Fruit fly (Drosophila melanogaster) whole organism, pupa: Measurements from ENCODE around the gene CG42728.

Source experiments
- CG10348 ChIP-seq: fragments of 200-800 bp; sonication (Bioruptor generic); IDR thresholded peaks from 2 replicates; pipeline ENCODE4 v1.3.6; 2022; ENCODE audit warnings: missing biosample characterization, missing genetic modification characterization
- CG12605 ChIP-seq: fragments of 200-800 bp; sonication (Bioruptor generic); IDR thresholded peaks from 2 replicates; pipeline ENCODE4 v1.3.6; 2022; ENCODE audit warnings: missing biosample characterization, missing genetic modification characterization
- CG13204 ChIP-seq: fragments of 200-800 bp; sonication (Bioruptor generic); optimal IDR thresholded peaks from 2 replicates; lab custom pipeline; 2018; ENCODE audit warnings: missing biosample characterization, mild to moderate bottlenecking, missing genetic modification characterization, moderate library complexity
- CG14655 ChIP-seq: fragments of 200-800 bp; sonication (Bioruptor generic); optimal IDR thresholded peaks from 3 replicates; lab custom pipeline; 2017; ENCODE audit warnings: mild to moderate bottlenecking, missing biosample characterization, missing genetic modification reagents, missing genetic modification characterization
- CG15710 ChIP-seq: fragments of 200-800 bp; sonication (Bioruptor generic); optimal IDR thresholded peaks from 2 replicates; lab custom pipeline; 2018; ENCODE audit warnings: missing biosample characterization, mild to moderate bottlenecking, missing genetic modification characterization, moderate library complexity
- CG17806 ChIP-seq: fragments of 200-800 bp; sonication (Bioruptor generic); optimal IDR thresholded peaks from 2 replicates; lab custom pipeline; 2018; ENCODE audit warnings: missing biosample characterization, mild to moderate bottlenecking, missing genetic modification characterization, moderate library complexity
- CG32121 ChIP-seq: fragments of 200-800 bp; sonication (Bioruptor generic); IDR thresholded peaks from 2 replicates; pipeline ENCODE4 v1.3.6; 2022; ENCODE audit warnings: missing biosample characterization, missing genetic modification characterization
- CG34367 ChIP-seq: fragments of 200-800 bp; sonication (Bioruptor generic); optimal IDR thresholded peaks from 2 replicates; lab custom pipeline; 2018; ENCODE audit warnings: missing biosample characterization, mild to moderate bottlenecking, missing genetic modification characterization
- CG4496 ChIP-seq: fragments of 200-800 bp; sonication (Bioruptor generic); IDR thresholded peaks from 3 replicates; pipeline ENCODE4 v1.3.6; 2022; ENCODE audit warnings: missing biosample characterization, missing genetic modification characterization
- CG8159 ChIP-seq: fragments of 200-800 bp; sonication (Bioruptor generic); optimal IDR thresholded peaks from 3 replicates; lab custom pipeline; 2018; ENCODE audit warnings: missing biosample characterization, mild to moderate bottlenecking, missing genetic modification characterization, moderate library complexity
- CG8301 ChIP-seq: fragments of 200-800 bp; sonication (Bioruptor generic); optimal IDR thresholded peaks from 2 replicates; lab custom pipeline; 2018; ENCODE audit warnings: missing biosample characterization, mild to moderate bottlenecking, missing genetic modification characterization
- CG9948 ChIP-seq: fragments of 200-800 bp; sonication (Bioruptor generic); optimal IDR thresholded peaks from 2 replicates; lab custom pipeline; 2018; ENCODE audit warnings: missing biosample characterization, mild to moderate bottlenecking, missing genetic modification characterization, moderate library complexity
- D1 ChIP-seq: fragments of 200-800 bp; sonication (Bioruptor generic); optimal IDR thresholded peaks from 2 replicates; lab custom pipeline; 2018; ENCODE audit warnings: missing biosample characterization, mild to moderate bottlenecking, missing genetic modification characterization, moderate library complexity
- EcR ChIP-seq: fragments of 200-800 bp; sonication (Bioruptor generic); optimal IDR thresholded peaks from 3 replicates; lab custom pipeline; 2019; ENCODE audit warnings: missing biosample characterization, missing genetic modification characterization, mild to moderate bottlenecking, moderate library complexity, missing genetic modification reagents
- Ets98B ChIP-seq: fragments of 200-800 bp; sonication (Bioruptor generic); IDR thresholded peaks from 2 replicates; pipeline ENCODE4 v1.3.6; 2022; ENCODE audit warnings: missing biosample characterization, missing genetic modification characterization
- Pif1A ChIP-seq: fragments of 200-800 bp; sonication (Bioruptor generic); optimal IDR thresholded peaks from 3 replicates; lab custom pipeline; 2016; ENCODE audit warnings: missing biosample characterization, missing genetic modification characterization
- Pif1B ChIP-seq: fragments of 200-800 bp; sonication (Bioruptor generic); optimal IDR thresholded peaks from 3 replicates; lab custom pipeline; 2016; ENCODE audit warnings: missing biosample characterization, missing genetic modification characterization
- Snoo ChIP-seq: fragments of 200-800 bp; sonication (Bioruptor generic); optimal IDR thresholded peaks from 3 replicates; lab custom pipeline; 2017; ENCODE audit warnings: missing biosample characterization, mild to moderate bottlenecking, missing genetic modification characterization, inconsistent platforms
- fd96Ca ChIP-seq: fragments of 200-800 bp; sonication (Bioruptor generic); IDR thresholded peaks from 3 replicates; pipeline ENCODE4 v1.3.6; 2022; ENCODE audit warnings: missing biosample characterization, missing genetic modification characterization
- gl ChIP-seq: fragments of 200-800 bp; sonication (Bioruptor generic); optimal IDR thresholded peaks from 2 replicates; lab custom pipeline; 2018; ENCODE audit warnings: missing biosample characterization, mild to moderate bottlenecking, missing genetic modification characterization
- rn ChIP-seq: fragments of 200-800 bp; sonication (Bioruptor generic); IDR thresholded peaks from 2 replicates; pipeline ENCODE4 v1.3.6; 2022; ENCODE audit warnings: missing biosample characterization, missing genetic modification characterization

The CG42728 gene

DNA sequence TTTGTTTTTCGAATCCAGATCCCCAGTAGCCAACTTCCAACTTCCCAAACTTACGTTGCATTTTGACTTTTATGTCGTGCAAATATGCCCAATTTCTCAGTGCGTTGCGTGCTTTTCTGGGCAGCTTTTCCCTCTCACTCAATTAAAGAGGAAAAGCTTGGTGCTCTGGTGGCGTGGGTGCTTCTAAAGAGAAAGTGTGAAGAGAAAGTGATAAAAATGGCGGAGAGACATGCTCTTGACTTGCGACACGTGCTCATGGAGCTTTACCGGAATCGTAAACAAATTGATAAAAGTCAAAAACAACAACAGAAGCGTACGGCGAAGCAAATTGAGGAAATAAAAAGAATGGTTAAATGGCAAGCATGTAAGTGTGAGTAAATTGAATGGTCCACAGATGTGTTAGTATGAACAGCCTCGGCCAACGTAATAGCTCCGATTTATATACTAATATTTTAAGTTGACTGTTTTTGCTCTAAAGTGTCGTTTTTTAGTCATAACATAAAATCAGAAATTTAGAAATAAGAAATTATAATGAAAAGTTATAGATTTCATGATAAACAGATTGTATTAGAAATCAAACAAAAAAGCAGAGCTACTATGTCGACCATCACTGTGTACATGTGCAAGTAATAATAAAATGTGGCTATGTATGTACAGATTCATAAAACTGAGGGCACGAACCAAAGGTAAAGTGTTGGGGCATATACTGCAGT lies 34.0 kb downstream of the CG42728 start:
- TF ChIP-seq CG8301 (tag; lab: Kevin White, UChicago) (no peak), CG15710 (no peak), CG13204 (GFP tag; lab: Kevin White, UChicago) (no peak), rn (GFP tag; lab: Robert Waterston, UW) (no peak), CG32121 (GFP tag; lab: Robert Waterston, UW) (no peak), Pif1A (GFP tag; lab: Kevin White, UChicago) (no peak), Snoo (tag; lab: Kevin White, UChicago) (no peak), fd96Ca (GFP tag; lab: Robert Waterston, UW) (no peak), CG8159 (tag; lab: Kevin White, UChicago) (no peak), CG17806 (tag; lab: Kevin White, UChicago) (no peak), CG9948 (tag; lab: Kevin White, UChicago) (no peak), CG14655 (GFP tag; lab: Kevin White, UChicago) (no peak), Ets98B (no peak), CG12605 (GFP tag; lab: Robert Waterston, UW) (no peak), CG4496 (GFP tag; lab: Robert Waterston, UW) (no peak), gl (no peak), EcR (GFP tag; lab: Kevin White, UChicago) (no peak)

DNA sequence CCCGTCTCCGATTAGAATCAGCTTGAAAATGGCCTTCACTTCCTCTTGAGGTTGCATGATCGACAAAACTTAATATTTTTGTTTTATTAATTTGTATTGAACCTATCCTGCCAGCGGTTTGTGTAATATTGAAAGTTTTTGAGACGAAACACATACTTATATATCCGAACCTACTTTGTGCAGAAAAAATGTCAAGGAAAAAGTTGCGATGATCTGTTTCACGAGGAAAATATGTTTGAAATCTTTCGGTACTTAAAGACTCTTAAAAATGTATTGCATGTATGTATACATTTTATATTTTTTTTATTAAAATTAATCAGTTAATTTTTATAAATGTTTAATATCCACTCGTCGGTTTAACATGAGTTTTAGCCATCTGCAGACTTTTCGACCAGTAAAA lies 42.7 kb downstream of the CG42728 start, which contains the start of gene Ran-like:
TSS of gene Ran-like (minus strand) at position 101 of the 400 bp plus-strand sequence.
- TF ChIP-seq CG8159 (tag; lab: Kevin White, UChicago) = no peak
- TF ChIP-seq fd96Ca (GFP tag; lab: Robert Waterston, UW) = no peak
- no peak for TF ChIP-seq CG13204 (GFP tag; lab: Kevin White, UChicago)
- no peak for TF ChIP-seq gl
- TF ChIP-seq CG4496 (GFP tag; lab: Robert Waterston, UW) = no peak
- TF ChIP-seq CG34367 (tag; lab: Kevin White, UChicago) = no peak
- TF ChIP-seq Pif1A (GFP tag; lab: Kevin White, UChicago) = no peak
- TF ChIP-seq Snoo (tag; lab: Kevin White, UChicago) = no peak
- TF ChIP-seq CG12605 (GFP tag; lab: Robert Waterston, UW) = no peak
- no peak for TF ChIP-seq rn (GFP tag; lab: Robert Waterston, UW)
- no peak for TF ChIP-seq CG15710
- no peak for TF ChIP-seq CG8301 (tag; lab: Kevin White, UChicago)
- no peak for TF ChIP-seq CG9948 (tag; lab: Kevin White, UChicago)
- no peak for TF ChIP-seq Pif1B (GFP tag; lab: Kevin White, UChicago)
- TF ChIP-seq CG14655 (GFP tag; lab: Kevin White, UChicago) = no peak
- no peak for TF ChIP-seq Ets98B
- TF ChIP-seq CG10348 (GFP tag; lab: Robert Waterston, UW) = no peak
- no peak for TF ChIP-seq CG32121 (GFP tag; lab: Robert Waterston, UW)
- TF ChIP-seq CG17806 (tag; lab: Kevin White, UChicago) = no peak
- TF ChIP-seq D1 = no peak
